Fruit fly (Drosophila melanogaster) whole organism, prepupa: ENCODE results near the gene CG17784.

ENCODE experiments used
- CG10631 ChIP-seq: fragments of 200-800 bp; sonication (Bioruptor generic); optimal IDR thresholded peaks from 2 replicates; lab custom pipeline; 2016; ENCODE audit warnings: missing biosample characterization, missing genetic modification characterization
- CG10669 ChIP-seq: fragments of 200-800 bp; sonication (Bioruptor generic); optimal IDR thresholded peaks from 3 replicates; lab custom pipeline; 2018; ENCODE audit warnings: missing biosample characterization, mild to moderate bottlenecking, missing genetic modification characterization, moderate library complexity
- CG15336 ChIP-seq: fragments of 200-800 bp; sonication (Bioruptor generic); IDR thresholded peaks from 2 replicates; pipeline ENCODE4 v1.3.6; 2022; ENCODE audit warnings: missing biosample characterization, missing genetic modification characterization
- CG1621 ChIP-seq: fragments of 200-800 bp; sonication (Bioruptor generic); optimal IDR thresholded peaks from 3 replicates; lab custom pipeline; 2018; ENCODE audit warnings: missing biosample characterization, mild to moderate bottlenecking, missing genetic modification characterization
- CG3032 ChIP-seq: fragments of 200-800 bp; optimal IDR thresholded peaks from 2 replicates; lab custom pipeline; 2019; ENCODE audit warnings: missing biosample characterization, mild to moderate bottlenecking, missing genetic modification characterization, moderate library complexity
- CG32006 ChIP-seq: fragments of 200-800 bp; sonication (Bioruptor generic); optimal IDR thresholded peaks from 3 replicates; lab custom pipeline; 2017; ENCODE audit warnings: missing biosample characterization, mild to moderate bottlenecking, missing genetic modification characterization
- CG34406 ChIP-seq: fragments of 200-800 bp; sonication (Bioruptor generic); optimal IDR thresholded peaks from 3 replicates; lab custom pipeline; 2016; ENCODE audit warnings: missing biosample characterization, missing genetic modification characterization
- CG3919 ChIP-seq: fragments of 200-800 bp; sonication (Bioruptor generic); optimal IDR thresholded peaks from 3 replicates; lab custom pipeline; 2016; ENCODE audit warnings: missing biosample characterization, missing genetic modification characterization
- CG4318 ChIP-seq: fragments of 200-800 bp; sonication (Bioruptor generic); optimal IDR thresholded peaks from 3 replicates; lab custom pipeline; 2017; ENCODE audit warnings: missing biosample characterization, mild to moderate bottlenecking, missing genetic modification characterization
- CG6163 ChIP-seq: fragments of 200-800 bp; sonication (Bioruptor generic); IDR thresholded peaks from 3 replicates; pipeline ENCODE4 v1.3.6; 2022; ENCODE audit warnings: missing biosample characterization, missing genetic modification characterization
- CG6276 ChIP-seq: fragments of 200-800 bp; sonication (Bioruptor generic); optimal IDR thresholded peaks from 2 replicates; lab custom pipeline; 2017; ENCODE audit warnings: missing biosample characterization, mild to moderate bottlenecking, missing genetic modification characterization
- CG6854 ChIP-seq: fragments of 200-800 bp; sonication (Bioruptor generic); optimal IDR thresholded peaks from 2 replicates; lab custom pipeline; 2017; ENCODE audit warnings: missing biosample characterization, mild to moderate bottlenecking, missing genetic modification characterization
- CG7368 ChIP-seq: fragments of 200-800 bp; sonication (Bioruptor generic); optimal IDR thresholded peaks from 3 replicates; lab custom pipeline; 2016; ENCODE audit warnings: missing biosample characterization, missing genetic modification characterization
- CG8319 ChIP-seq: fragments of 200-800 bp; sonication (Bioruptor generic); optimal IDR thresholded peaks from 3 replicates; lab custom pipeline; 2016; ENCODE audit warnings: missing biosample characterization, missing genetic modification characterization
- Eip75B ChIP-seq: fragments of 200-800 bp; sonication (Bioruptor generic); optimal IDR thresholded peaks from 3 replicates; lab custom pipeline; 2016; ENCODE audit warnings: missing biosample characterization, missing genetic modification characterization
- Eip93F ChIP-seq: fragments of 200-800 bp; sonication (Bioruptor generic); optimal IDR thresholded peaks from 2 replicates; lab custom pipeline; 2016; ENCODE audit warnings: missing biosample characterization, mild to moderate bottlenecking, missing genetic modification characterization
- Ets21C ChIP-seq: fragments of 200-800 bp; sonication (Bioruptor generic); optimal IDR thresholded peaks from 3 replicates; lab custom pipeline; 2016; ENCODE audit warnings: missing biosample characterization, missing genetic modification characterization
- Hr39 ChIP-seq: fragments of 200-800 bp; sonication (Bioruptor generic); optimal IDR thresholded peaks from 2 replicates; lab custom pipeline; 2016; ENCODE audit warnings: missing biosample characterization, missing genetic modification characterization
- Hr4 ChIP-seq: fragments of 200-800 bp; sonication (Bioruptor generic); optimal IDR thresholded peaks from 3 replicates; lab custom pipeline; 2016; ENCODE audit warnings: missing biosample characterization, missing genetic modification characterization
- Met ChIP-seq: fragments of 200-800 bp; sonication (Bioruptor generic); optimal IDR thresholded peaks from 3 replicates; lab custom pipeline; 2016; ENCODE audit warnings: missing biosample characterization, missing genetic modification characterization
- Smox ChIP-seq: fragments of 200-800 bp; sonication (Bioruptor generic); optimal IDR thresholded peaks from 3 replicates; lab custom pipeline; 2016; ENCODE audit warnings: missing biosample characterization, missing genetic modification characterization
- Sox102F ChIP-seq: fragments of 200-800 bp; sonication (Bioruptor generic); optimal IDR thresholded peaks from 2 replicates; lab custom pipeline; 2016; ENCODE audit warnings: missing biosample characterization, mild to moderate bottlenecking, missing genetic modification characterization
- Sox14 ChIP-seq: fragments of 200-800 bp; sonication (Bioruptor generic); optimal IDR thresholded peaks from 3 replicates; lab custom pipeline; 2016; ENCODE audit warnings: missing biosample characterization, missing genetic modification characterization
- Sox15 ChIP-seq: fragments of 200-800 bp; sonication (Bioruptor generic); optimal IDR thresholded peaks from 3 replicates; lab custom pipeline; 2016; ENCODE audit warnings: missing biosample characterization, missing genetic modification characterization
- acj6 ChIP-seq: fragments of 200-800 bp; sonication (Bioruptor generic); optimal IDR thresholded peaks from 3 replicates; lab custom pipeline; 2016; ENCODE audit warnings: missing biosample characterization, missing genetic modification characterization
- dac ChIP-seq: fragments of 200-800 bp; sonication (Bioruptor generic); optimal IDR thresholded peaks from 2 replicates; lab custom pipeline; 2017; ENCODE audit warnings: missing biosample characterization, mild to moderate bottlenecking, missing genetic modification characterization
- dsx ChIP-seq: fragments of 200-800 bp; optimal IDR thresholded peaks from 3 replicates; lab custom pipeline; 2019; ENCODE audit warnings: missing biosample characterization, mild to moderate bottlenecking, missing genetic modification characterization, moderate library complexity; ENCODE audit not compliant: poor library complexity, severe bottlenecking
- eg ChIP-seq: fragments of 200-800 bp; sonication (Bioruptor generic); IDR thresholded peaks from 3 replicates; pipeline ENCODE4 v1.3.6; 2022; ENCODE audit warnings: missing biosample characterization, missing genetic modification characterization
- esn ChIP-seq: fragments of 200-800 bp; sonication (Bioruptor generic); optimal IDR thresholded peaks from 2 replicates; lab custom pipeline; 2016; ENCODE audit warnings: missing biosample characterization, mild to moderate bottlenecking, missing genetic modification characterization, moderate library complexity
- fd59A ChIP-seq: fragments of 200-800 bp; sonication (Bioruptor generic); optimal IDR thresholded peaks from 2 replicates; lab custom pipeline; 2017; ENCODE audit warnings: missing biosample characterization, mild to moderate bottlenecking, missing genetic modification characterization, missing genetic modification reagents
- fkh ChIP-seq: fragments of 200-800 bp; sonication (Bioruptor generic); optimal IDR thresholded peaks from 3 replicates; lab custom pipeline; 2017; ENCODE audit warnings: missing biosample characterization, mild to moderate bottlenecking, missing genetic modification characterization, moderate library complexity
- lz ChIP-seq: fragments of 200-800 bp; sonication (Bioruptor generic); optimal IDR thresholded peaks from 3 replicates; lab custom pipeline; 2016; ENCODE audit warnings: missing biosample characterization, missing genetic modification characterization
- net ChIP-seq: fragments of 200-800 bp; sonication (Bioruptor generic); optimal IDR thresholded peaks from 3 replicates; lab custom pipeline; 2016; ENCODE audit warnings: missing biosample characterization, missing genetic modification characterization
- salr ChIP-seq, 2 experiments: fragments of 200-800 bp; sonication (Bioruptor generic); optimal IDR thresholded peaks; 3 replicates each; lab custom pipeline; 2016 to 2018; ENCODE audit warnings: missing biosample characterization in 2 of 2, missing genetic modification characterization in 2 of 2, mild to moderate bottlenecking in 1 of 2
- ss ChIP-seq, 2 experiments: fragments of 200-800 bp; sonication (Bioruptor generic); optimal IDR thresholded peaks; 2 replicates in 1 of 2; 3 replicates in 1 of 2; lab custom pipeline; 2017 to 2018; ENCODE audit warnings: mild to moderate bottlenecking in 2 of 2, missing biosample characterization in 2 of 2, missing genetic modification characterization in 2 of 2, moderate library complexity in 1 of 2
- svp ChIP-seq: fragments of 200-800 bp; sonication (Bioruptor generic); peaks from one replicate; lab custom pipeline; 2016; ENCODE audit warnings: missing biosample characterization, missing genetic modification characterization
- topi ChIP-seq: fragments of 200-800 bp; sonication (Bioruptor generic); optimal IDR thresholded peaks from 3 replicates; lab custom pipeline; 2016; ENCODE audit warnings: missing biosample characterization, missing genetic modification characterization
- vri ChIP-seq: fragments of 200-800 bp; sonication (Bioruptor generic); optimal IDR thresholded peaks from 3 replicates; lab custom pipeline; 2016; ENCODE audit warnings: missing biosample characterization, mild to moderate bottlenecking, missing genetic modification characterization

Gene CG17784

dm6 chr3R:24336622-24337021 is 28.2 kb downstream of the CG17784 start, which contains the start of gene CG6432:
Gene CG6432, plus strand, starts transcription at chr3R:24336922.
- TF ChIP-seq fkh = no peak
- no peak for TF ChIP-seq CG8319 (GFP tag; lab: Kevin White, UChicago)
- TF ChIP-seq ss (GFP tag; optimal IDR thresholded peaks at IDR 0.05; lab: Kevin White, UChicago) = no peak
- no peak for TF ChIP-seq CG10631
- TF ChIP-seq esn (GFP tag; lab: Kevin White, UChicago) = no peak
- TF ChIP-seq Smox (GFP tag; lab: Kevin White, UChicago) = no peak
- TF ChIP-seq Eip75B (GFP tag; lab: Kevin White, UChicago) = no peak
- TF ChIP-seq fd59A (GFP tag; lab: Kevin White, UChicago) = no peak
- TF ChIP-seq vri (GFP tag; lab: Kevin White, UChicago) = no peak
- TF ChIP-seq CG6276 (GFP tag; lab: Kevin White, UChicago) = no peak
- no peak for TF ChIP-seq Met
- TF ChIP-seq CG4318 (GFP tag; lab: Kevin White, UChicago) = no peak
- TF ChIP-seq Sox102F (GFP tag; lab: Kevin White, UChicago) = no peak
- TF ChIP-seq lz (GFP tag; lab: Kevin White, UChicago) = no peak
- no peak for TF ChIP-seq topi (GFP tag; lab: Kevin White, UChicago)

- TF ChIP-seq topi (GFP tag; lab: Kevin White, UChicago) (no peak), Hr4 (no peak), CG1621 (tag; lab: Kevin White, UChicago) (peak; percentile 93), dsx (no peak), fkh (no peak), vri (GFP tag; lab: Kevin White, UChicago) (no peak), Hr39 (GFP tag; lab: Kevin White, UChicago) (no peak), eg (GFP tag; lab: Robert Waterston, UW) (0 out of 3 replicates have a peak, but pooled peaks have one; percentile 12), dac (GFP tag; lab: Kevin White, UChicago) (no peak)
- TF ChIP-seq, all 60 proteins: peak for 2
Observed at dm6 chr3R:24333182-24333808, 31.5 kb downstream of the CG17784 start, which contains the start of the genes Rrp5 and Dis3. Gene Rrp5, minus strand, starts transcription at chr3R:24333316. Gene Dis3, plus strand, starts transcription at chr3R:24333433.

- no peak for TF ChIP-seq acj6 (GFP tag; lab: Kevin White, UChicago)
- 0 out of 2 replicates have a peak, but pooled peaks have one; percentile 30 for TF ChIP-seq CG15336 (GFP tag; lab: Robert Waterston, UW)
- TF ChIP-seq CG6163 (GFP tag; lab: Robert Waterston, UW) = 0 out of 3 replicates have a peak, but pooled peaks have one; percentile 17
- no peak for TF ChIP-seq net (GFP tag; lab: Kevin White, UChicago)
Observed at dm6 chr3R:24320342-24320711, 44.5 kb downstream of the CG17784 start.

dm6 chr3R:24319632-24320341 is 45.0 kb downstream of the CG17784 start:
- peak; percentile 31; the same call in 1 of the 3 replicates for TF ChIP-seq CG6163 (GFP tag; lab: Robert Waterston, UW)
- TF ChIP-seq dsx = no peak
- TF ChIP-seq eg (GFP tag; lab: Robert Waterston, UW) = 0 out of 3 replicates have a peak, but pooled peaks have one; percentile 34
- no peak for TF ChIP-seq Met
- TF ChIP-seq vri (GFP tag; lab: Kevin White, UChicago) = peak; percentile 87
- TF ChIP-seq Smox (GFP tag; lab: Kevin White, UChicago) = no peak
- TF ChIP-seq CG4318 (GFP tag; lab: Kevin White, UChicago) = no peak
- TF ChIP-seq CG6854 (GFP tag; lab: Kevin White, UChicago) = peak; percentile 7
- TF ChIP-seq, all 60 proteins: peak for 4

dm6 chr3R:24319083-24319381 is 45.7 kb downstream of the CG17784 start:
- TF ChIP-seq Eip93F (GFP tag; lab: Kevin White, UChicago) = no peak
- no peak for TF ChIP-seq dsx
- TF ChIP-seq CG32006 (GFP tag; lab: Kevin White, UChicago) = no peak
- TF ChIP-seq Sox15 (GFP tag; lab: Kevin White, UChicago) = no peak
- TF ChIP-seq CG3919 = no peak
- no peak for TF ChIP-seq svp (GFP tag; lab: Kevin White, UChicago)
- no peak for TF ChIP-seq Hr39 (GFP tag; lab: Kevin White, UChicago)
- no peak for TF ChIP-seq ss (GFP tag; optimal IDR thresholded peaks at IDR 0.05; lab: Kevin White, UChicago)
- no peak for TF ChIP-seq Hr4
- TF ChIP-seq CG8319 (GFP tag; lab: Kevin White, UChicago) = no peak
- TF ChIP-seq Sox14 (GFP tag; lab: Kevin White, UChicago) = no peak
- no peak for TF ChIP-seq salr (GFP tag; optimal IDR thresholded peaks at IDR 0.05; lab: Kevin White, UChicago)
- no peak for TF ChIP-seq CG6163 (GFP tag; lab: Robert Waterston, UW)
- no peak for TF ChIP-seq CG7368
- TF ChIP-seq Sox102F (GFP tag; lab: Kevin White, UChicago) = no peak
- no peak for TF ChIP-seq CG3032 (tag; lab: Kevin White, UChicago)
- TF ChIP-seq Ets21C (GFP tag; lab: Kevin White, UChicago) = no peak
- no peak for TF ChIP-seq CG10669 (GFP tag; lab: Kevin White, UChicago)
- TF ChIP-seq CG34406 (GFP tag; lab: Kevin White, UChicago) = no peak
- no peak for TF ChIP-seq CG6854 (GFP tag; lab: Kevin White, UChicago)
- TF ChIP-seq, all 60 proteins: peak for 0
